Worm (Caenorhabditis elegans): ENCODE data around the gene F16G10.11.

ce11 chrII:2346672-2347071 lies 47.0 kb downstream of the F16G10.11 start, which contains the start of gene F43C11.4:
- TF ChIP-seq dao-5 (tag; optimal IDR thresholded peaks at IDR 0.05) (no peak), him-1 (tag; optimal IDR thresholded peaks at IDR 0.05) (no peak), W03F9.2 (tag; optimal IDR thresholded peaks at IDR 0.05) (no peak)

All from whole organism, L4/young adult.